Worm (Caenorhabditis elegans): ENCODE data around the gene Y41C4A.7.

Gene Y41C4A.7

ce11 chrIII:11746718-11747117 lies 48.0 kb downstream of the Y41C4A.7 start, which contains the start of gene mrt-2:
Gene mrt-2, plus strand, starts transcription at chrIII:11746766.
- no peak for TF ChIP-seq mdl-1 (tag; optimal IDR thresholded peaks at IDR 0.05)
- peak; percentile 54 for TF ChIP-seq lin-11 (tag; optimal IDR thresholded peaks at IDR 0.05)
- TF ChIP-seq Y55F3AM.14 (GFP tag; optimal IDR thresholded peaks at IDR 0.05): no peak
- TF ChIP-seq unc-62 (GFP tag; optimal IDR thresholded peaks at IDR 0.05): no peak
- TF ChIP-seq lsy-2 (tag; optimal IDR thresholded peaks at IDR 0.05): peak; percentile 66 to 87
- peak; percentile 60 for TF ChIP-seq nhr-21 (tag; optimal IDR thresholded peaks at IDR 0.05)
- peak; percentile 98 for TF ChIP-seq gmeb-1 (tag; optimal IDR thresholded peaks at IDR 0.05)
- peak; percentile 81 for TF ChIP-seq C34F6.9 (tag; optimal IDR thresholded peaks at IDR 0.05)
- no peak for TF ChIP-seq ztf-11 (tag; optimal IDR thresholded peaks at IDR 0.05)
- no peak for TF ChIP-seq nhr-12 (tag; optimal IDR thresholded peaks at IDR 0.05)
- no peak for TF ChIP-seq ama-1 (optimal IDR thresholded peaks at IDR 0.05)
- peak; percentile 48 for TF ChIP-seq egl-27 (tag; optimal IDR thresholded peaks at IDR 0.05)
- TF ChIP-seq nhr-10 (tag; optimal IDR thresholded peaks at IDR 0.05): no peak
- no peak for TF ChIP-seq ztf-4 (tag; optimal IDR thresholded peaks at IDR 0.05)
- no peak for TF ChIP-seq mbf-1 (tag; optimal IDR thresholded peaks at IDR 0.05)
- peak; percentile 86 for TF ChIP-seq sma-3 (GFP tag; optimal IDR thresholded peaks at IDR 0.05)
- peak; percentile 79 for TF ChIP-seq nhr-25 (tag; optimal IDR thresholded peaks at IDR 0.05)
- TF ChIP-seq lin-13 (GFP tag; optimal IDR thresholded peaks at IDR 0.05): peak; percentile 76
- no peak for TF ChIP-seq ceh-82 (tag; optimal IDR thresholded peaks at IDR 0.05)
- TF ChIP-seq zag-1 (tag; optimal IDR thresholded peaks at IDR 0.05): no peak
- no peak for TF ChIP-seq mab-5 (tag; optimal IDR thresholded peaks at IDR 0.05)
- TF ChIP-seq F13H6.1 (tag; optimal IDR thresholded peaks at IDR 0.05): peak; percentile 81
- TF ChIP-seq blmp-1 (tag; optimal IDR thresholded peaks at IDR 0.05; ENCODE audit: insufficient read depth): peak; percentile 48
- TF ChIP-seq elt-3 (tag; optimal IDR thresholded peaks at IDR 0.05): no peak
- TF ChIP-seq elt-1 (tag; optimal IDR thresholded peaks at IDR 0.05): no peak
- no peak for TF ChIP-seq ztf-1 (GFP tag; conservative IDR thresholded peaks at IDR 0.05)
- TF ChIP-seq nhr-129 (tag; optimal IDR thresholded peaks at IDR 0.05): peak; percentile 48
- TF ChIP-seq snpc-4 (tag; optimal IDR thresholded peaks at IDR 0.05): peak; percentile 40
- peak; percentile 44 for TF ChIP-seq nhr-6 (tag; optimal IDR thresholded peaks at IDR 0.05)
- TF ChIP-seq crh-2 (tag; optimal IDR thresholded peaks at IDR 0.05): peak; percentile 76
- peak; percentile 86 for TF ChIP-seq unc-55 (GFP tag; optimal IDR thresholded peaks at IDR 0.05)
- TF ChIP-seq skn-1 (tag; optimal IDR thresholded peaks at IDR 0.05): no peak
- no peak for TF ChIP-seq ZK546.5 (tag; optimal IDR thresholded peaks at IDR 0.05)
- TF ChIP-seq unc-39 (tag; optimal IDR thresholded peaks at IDR 0.05): no peak
- peak; percentile 91 for TF ChIP-seq sem-4 (tag; optimal IDR thresholded peaks at IDR 0.05)
- TF ChIP-seq fos-1 (tag; optimal IDR thresholded peaks at IDR 0.05): peak; percentile 17
- TF ChIP-seq ceh-16 (tag; optimal IDR thresholded peaks at IDR 0.05): peak; percentile 46
